Worm (Caenorhabditis elegans): ENCODE data around the gene math-23.

The math-23 gene

ce11 chrII:1889071-1889470 lies 13.0 kb upstream of the math-23 start, which contains the start of gene math-8:
math-8 (minus strand) TSS chrII:1889171.
- TF ChIP-seq B0310.2 (tag; optimal IDR thresholded peaks at IDR 0.05) = no peak
- TF ChIP-seq aly-1 (tag; optimal IDR thresholded peaks at IDR 0.05) = no peak
- TF ChIP-seq pes-1 (GFP tag; IDR thresholded peaks at IDR 0.05) = no peak
- no peak for TF ChIP-seq sea-1 (GFP tag; conservative IDR thresholded peaks at IDR 0.05)
- TF ChIP-seq hmg-4 (GFP tag; optimal IDR thresholded peaks at IDR 0.05) = no peak
- TF ChIP-seq ceh-36 (tag; optimal IDR thresholded peaks at IDR 0.05) = no peak
- TF ChIP-seq ets-7 (tag; optimal IDR thresholded peaks at IDR 0.05) = no peak
- TF ChIP-seq hmbx-1 (tag; optimal IDR thresholded peaks at IDR 0.05) = no peak
- no peak for TF ChIP-seq tbx-11 (GFP tag; IDR thresholded peaks at IDR 0.05)
- no peak for TF ChIP-seq ama-1 (optimal IDR thresholded peaks at IDR 0.05)
- TF ChIP-seq hnd-1 (tag; optimal IDR thresholded peaks at IDR 0.05) = no peak
- TF ChIP-seq tra-4 (tag; optimal IDR thresholded peaks at IDR 0.05) = no peak
- TF ChIP-seq F13C5.2 (tag; optimal IDR thresholded peaks at IDR 0.05) = no peak

ce11 chrII:1890682-1891081 lies 11.4 kb upstream of the math-23 start, which contains the start of gene math-9:
math-9 (minus strand) TSS chrII:1890782.
- TF ChIP-seq B0310.2 (tag; optimal IDR thresholded peaks at IDR 0.05) = no peak
- TF ChIP-seq tra-4 (tag; optimal IDR thresholded peaks at IDR 0.05) = no peak
- TF ChIP-seq aly-1 (tag; optimal IDR thresholded peaks at IDR 0.05) = no peak
- TF ChIP-seq pes-1 (GFP tag; IDR thresholded peaks at IDR 0.05) = no peak
- TF ChIP-seq tbx-11 (GFP tag; IDR thresholded peaks at IDR 0.05) = no peak

DNA sequence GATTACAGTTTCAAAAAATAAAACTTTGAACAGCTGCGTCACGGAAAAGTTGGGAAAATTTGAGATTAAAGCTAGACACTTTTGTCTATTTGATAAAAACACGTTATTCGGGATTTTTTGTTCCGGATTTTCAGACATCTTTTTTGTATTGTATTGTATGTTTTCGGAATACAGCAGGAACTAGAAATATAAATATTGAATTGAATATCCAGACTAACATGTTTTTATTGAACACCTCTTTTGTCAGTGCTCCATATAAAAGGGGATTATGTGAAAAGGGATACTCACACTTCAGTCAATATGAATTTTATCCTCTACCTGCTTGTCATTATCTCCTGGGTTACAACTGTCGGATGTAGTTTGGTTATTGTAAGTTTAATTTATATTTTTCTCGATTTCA lies 8.2 kb upstream of the math-23 start, which contains the start of gene C16C4.1:
Gene C16C4.1 (plus strand): TSS at position 301 of the 400 bp plus-strand sequence.
- TF ChIP-seq hmbx-1 (tag; optimal IDR thresholded peaks at IDR 0.05) (no peak), ceh-13 (GFP tag; optimal IDR thresholded peaks at IDR 0.05) (no peak), pes-1 (GFP tag; IDR thresholded peaks at IDR 0.05) (no peak)

- TF ChIP-seq tbx-37 (GFP tag; conservative IDR thresholded peaks at IDR 0.05) (no peak), hmbx-1 (tag; optimal IDR thresholded peaks at IDR 0.05) (no peak), tbx-11 (GFP tag; IDR thresholded peaks at IDR 0.05) (no peak), F13C5.2 (tag; optimal IDR thresholded peaks at IDR 0.05) (no peak), B0310.2 (tag; optimal IDR thresholded peaks at IDR 0.05) (no peak), aly-1 (tag; optimal IDR thresholded peaks at IDR 0.05) (no peak), ceh-13 (GFP tag; optimal IDR thresholded peaks at IDR 0.05) (no peak), pes-1 (GFP tag; IDR thresholded peaks at IDR 0.05) (no peak), flt-1 (GFP tag; IDR thresholded peaks at IDR 0.05) (no peak), ets-7 (tag; optimal IDR thresholded peaks at IDR 0.05) (no peak), sea-1 (GFP tag; conservative IDR thresholded peaks at IDR 0.05) (no peak), hnd-1 (tag; optimal IDR thresholded peaks at IDR 0.05) (no peak), hmg-4 (GFP tag; optimal IDR thresholded peaks at IDR 0.05) (no peak)
Observed at ce11 chrII:1895278-1895677, 6.8 kb upstream of the math-23 start, which contains the start of gene C46F9.5. C46F9.5 (plus strand) TSS chrII:1895578.

DNA sequence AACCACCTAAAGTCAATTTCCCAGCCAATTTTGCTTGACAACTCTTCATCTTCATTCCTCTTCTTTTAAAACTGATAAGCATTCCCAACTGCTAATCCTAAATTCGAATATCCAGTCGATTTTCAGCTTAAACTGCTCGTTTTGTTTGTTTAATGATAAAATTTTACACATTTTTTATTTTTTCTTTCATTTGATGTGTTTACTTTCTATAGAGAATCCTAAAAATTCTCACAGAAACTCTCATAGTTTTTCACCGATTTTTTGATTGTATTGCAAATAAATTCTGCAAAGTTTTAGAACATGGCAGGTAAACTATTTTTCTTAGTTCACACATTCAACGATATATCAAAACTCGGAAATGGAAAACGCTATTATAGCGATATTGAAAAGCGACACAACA lies 6.3 kb upstream of the math-23 start, which contains the start of gene math-25:
Gene math-25 (plus strand): TSS at position 301 of the 400 bp plus-strand sequence.
- TF ChIP-seq sea-1 (GFP tag; conservative IDR thresholded peaks at IDR 0.05) = no peak
- no peak for TF ChIP-seq pes-1 (GFP tag; IDR thresholded peaks at IDR 0.05)
- TF ChIP-seq tbx-11 (GFP tag; IDR thresholded peaks at IDR 0.05) = no peak
- no peak for TF ChIP-seq hnd-1 (tag; optimal IDR thresholded peaks at IDR 0.05)
- TF ChIP-seq tbx-37 (GFP tag; conservative IDR thresholded peaks at IDR 0.05) = no peak
- TF ChIP-seq ama-1 (optimal IDR thresholded peaks at IDR 0.05) = no peak
- TF ChIP-seq ceh-13 (GFP tag; optimal IDR thresholded peaks at IDR 0.05) = no peak

DNA sequence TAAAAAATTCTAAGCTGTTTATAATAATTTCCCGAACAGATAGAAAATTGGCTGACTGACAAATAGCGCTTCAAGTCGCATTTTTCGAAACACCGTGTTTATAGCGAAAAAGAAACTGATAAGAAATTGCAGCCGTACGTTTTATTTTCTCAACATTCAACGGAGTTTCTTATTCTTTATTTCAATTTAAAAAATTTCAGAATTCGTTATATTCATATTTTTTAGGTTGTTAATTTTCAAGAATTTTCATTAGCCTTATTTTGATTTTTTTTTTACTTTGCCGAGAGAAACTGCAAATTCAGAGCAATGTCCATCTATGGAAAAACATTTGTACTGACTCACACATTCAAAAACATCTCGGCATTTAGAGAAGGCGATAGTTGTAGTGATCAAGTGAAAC lies 4.1 kb upstream of the math-23 start, which contains the start of gene C46F9.6:
Gene C46F9.6 (plus strand): TSS at position 301 of the 400 bp plus-strand sequence.
- TF ChIP-seq F13C5.2 (tag; optimal IDR thresholded peaks at IDR 0.05) (no peak), B0310.2 (tag; optimal IDR thresholded peaks at IDR 0.05) (no peak), ets-7 (tag; optimal IDR thresholded peaks at IDR 0.05) (no peak), tra-4 (tag; optimal IDR thresholded peaks at IDR 0.05) (no peak), tbx-11 (GFP tag; IDR thresholded peaks at IDR 0.05) (no peak), ama-1 (optimal IDR thresholded peaks at IDR 0.05) (no peak), scrt-1 (GFP tag; IDR thresholded peaks at IDR 0.05) (no peak), aly-1 (tag; optimal IDR thresholded peaks at IDR 0.05) (no peak), ceh-13 (GFP tag; optimal IDR thresholded peaks at IDR 0.05) (no peak), sea-1 (GFP tag; conservative IDR thresholded peaks at IDR 0.05) (no peak), hmbx-1 (tag; optimal IDR thresholded peaks at IDR 0.05) (no peak), pes-1 (GFP tag; IDR thresholded peaks at IDR 0.05) (no peak), flt-1 (GFP tag; IDR thresholded peaks at IDR 0.05) (no peak), tbx-37 (GFP tag; conservative IDR thresholded peaks at IDR 0.05) (no peak), ceh-36 (tag; optimal IDR thresholded peaks at IDR 0.05) (no peak)

DNA sequence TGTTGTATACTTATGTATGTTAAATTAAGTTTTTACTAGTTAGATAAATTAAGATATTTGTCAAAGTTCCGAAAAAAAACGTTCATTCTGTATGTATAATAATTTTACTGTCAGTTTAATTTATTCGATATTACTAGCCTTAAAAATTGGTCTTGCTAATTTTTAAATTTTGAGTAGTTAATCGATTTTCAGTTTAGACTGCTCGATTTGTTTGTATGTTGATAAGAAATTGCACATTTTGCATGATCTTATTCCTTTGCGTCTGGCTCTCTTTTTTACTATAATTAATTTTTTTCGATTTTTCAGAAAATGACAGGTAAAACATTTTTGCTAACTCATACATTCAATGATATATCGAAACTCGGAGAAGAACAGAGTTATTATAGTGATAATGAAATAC lies 2.1 kb upstream of the math-23 start, which contains the start of gene math-24:
Gene math-24 (plus strand): TSS at position 301 of the 400 bp plus-strand sequence.
- TF ChIP-seq hmbx-1 (tag; optimal IDR thresholded peaks at IDR 0.05) (no peak), ceh-13 (GFP tag; optimal IDR thresholded peaks at IDR 0.05) (no peak), tbx-37 (GFP tag; conservative IDR thresholded peaks at IDR 0.05) (no peak), flt-1 (GFP tag; IDR thresholded peaks at IDR 0.05) (no peak), tbx-11 (GFP tag; IDR thresholded peaks at IDR 0.05) (no peak), tra-4 (tag; optimal IDR thresholded peaks at IDR 0.05) (no peak), pes-1 (GFP tag; IDR thresholded peaks at IDR 0.05) (no peak), B0310.2 (tag; optimal IDR thresholded peaks at IDR 0.05) (no peak), hnd-1 (tag; optimal IDR thresholded peaks at IDR 0.05) (no peak), sea-1 (GFP tag; conservative IDR thresholded peaks at IDR 0.05) (no peak), hmg-4 (GFP tag; optimal IDR thresholded peaks at IDR 0.05) (no peak), aly-1 (tag; optimal IDR thresholded peaks at IDR 0.05) (no peak)

ce11 chrII:1905104-1905503 lies 3.0 kb downstream of the math-23 start, which contains the start of gene math-22:
math-22 (plus strand) TSS chrII:1905404.
- TF ChIP-seq F13C5.2 (tag; optimal IDR thresholded peaks at IDR 0.05) (no peak), tbx-11 (GFP tag; IDR thresholded peaks at IDR 0.05) (no peak), hnd-1 (tag; optimal IDR thresholded peaks at IDR 0.05) (no peak), hmg-4 (GFP tag; optimal IDR thresholded peaks at IDR 0.05) (no peak), pes-1 (GFP tag; IDR thresholded peaks at IDR 0.05) (no peak), tbx-37 (GFP tag; conservative IDR thresholded peaks at IDR 0.05) (no peak), sea-1 (GFP tag; conservative IDR thresholded peaks at IDR 0.05) (no peak), ceh-13 (GFP tag; optimal IDR thresholded peaks at IDR 0.05) (no peak), flt-1 (GFP tag; IDR thresholded peaks at IDR 0.05) (no peak), scrt-1 (GFP tag; IDR thresholded peaks at IDR 0.05) (no peak), aly-1 (tag; optimal IDR thresholded peaks at IDR 0.05) (no peak), hmbx-1 (tag; optimal IDR thresholded peaks at IDR 0.05) (no peak), ets-7 (tag; optimal IDR thresholded peaks at IDR 0.05) (no peak), ceh-36 (tag; optimal IDR thresholded peaks at IDR 0.05) (no peak), tra-4 (tag; optimal IDR thresholded peaks at IDR 0.05) (no peak), ama-1 (optimal IDR thresholded peaks at IDR 0.05) (no peak)

Data from whole organism, early embryonic.